Worm (Caenorhabditis elegans): ENCODE results near the gene aps-1.

- TF ChIP-seq unc-3 (GFP tag; conservative IDR thresholded peaks at IDR 0.05), result no peak
- no peak for TF ChIP-seq unc-3 (tag; optimal IDR thresholded peaks at IDR 0.05)
- TF ChIP-seq pqm-1 (tag; optimal IDR thresholded peaks at IDR 0.05), result no peak
- no peak for TF ChIP-seq tbx-2 (tag; optimal IDR thresholded peaks at IDR 0.05)
- no peak for TF ChIP-seq elt-2 (tag; optimal IDR thresholded peaks at IDR 0.05)
- no peak for TF ChIP-seq nhr-11 (tag; optimal IDR thresholded peaks at IDR 0.05)
- TF ChIP-seq K02D7.2 (tag; optimal IDR thresholded peaks at IDR 0.05), result no peak
- no peak for TF ChIP-seq ama-1 (optimal IDR thresholded peaks at IDR 0.05)
- no peak for TF ChIP-seq pha-2 (tag; optimal IDR thresholded peaks at IDR 0.05)
- no peak for TF ChIP-seq ceh-34 (tag; optimal IDR thresholded peaks at IDR 0.05)
These were observed 18.8 kb downstream of the aps-1 start for ce11 chrV:6036547-6036946.

Data from whole organism, late embryonic.